In the genomic region with DNA sequence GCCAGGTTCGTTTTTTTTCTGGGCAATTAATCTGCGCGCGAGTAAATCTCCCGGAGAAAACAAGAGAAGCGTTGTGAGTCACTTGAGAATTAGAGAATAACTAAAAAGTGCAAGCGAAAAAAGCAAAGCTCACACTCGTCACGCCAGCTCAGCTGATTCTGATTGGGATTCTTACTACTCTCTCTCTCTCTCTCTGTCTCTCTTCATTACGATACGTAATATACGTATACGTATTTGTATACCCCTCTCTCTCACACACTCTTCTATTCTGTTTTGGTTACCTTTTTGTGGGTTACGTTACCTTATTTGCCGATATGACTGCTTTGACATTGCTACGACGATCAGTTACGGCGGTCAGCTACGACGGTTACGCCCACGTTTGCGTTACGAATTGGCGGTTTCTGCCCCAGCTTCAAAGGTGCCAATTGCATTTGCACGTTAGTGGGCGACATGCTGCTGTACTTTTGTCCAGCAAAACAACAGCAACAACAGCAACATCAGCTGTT, we compare ENCODE assay signal across 3 fruit fly cellular contexts.
TF ChIP-seq lines count a peak whose summit lies in the region.

Gene Targ1, minus strand, starts transcription at position 106 of the 506 bp plus-strand sequence.
Gene CG10512, plus strand, starts transcription at position 144 of the 506 bp plus-strand sequence.
Gene Targ2, minus strand, starts transcription at position 456 of the 506 bp plus-strand sequence.

TF ChIP-seq in whole organism, adult, 20 proteins besides CTCF, POLR2A, EP300 and RAD21 (continued from another document):
- TF ChIP-seq Crg-1 (GFP tag; optimal IDR thresholded peaks at IDR 0.05; lab: Kevin White, UChicago) (no peak), CG7101 (tag; optimal IDR thresholded peaks at IDR 0.05; lab: Kevin White, UChicago) (no peak), CG11617 (GFP tag; optimal IDR thresholded peaks at IDR 0.05; lab: Kevin White, UChicago) (peak; percentile 44)

TF ChIP-seq in whole organism, embryonic, 481 proteins besides CTCF, POLR2A, EP300 and RAD21 (continued from another document):
- peak; percentile 49 for TF ChIP-seq ewg (GFP tag; optimal IDR thresholded peaks at IDR 0.05; lab: Kevin White, UChicago)
- no peak for TF ChIP-seq dati (GFP tag; IDR thresholded peaks at IDR 0.05; lab: Robert Waterston, UW)
- peak in 1 of 2 experiments; percentile 31 for TF ChIP-seq Hr78 (GFP tag; optimal IDR thresholded peaks at IDR 0.05; lab: Kevin White, UChicago)
- TF ChIP-seq CG11696 (GFP tag; IDR thresholded peaks at IDR 0.05; lab: Robert Waterston, UW), result no peak
- peak; percentile 22 for TF ChIP-seq Blimp-1 (GFP tag; optimal IDR thresholded peaks at IDR 0.05; lab: Kevin White, UChicago)
- TF ChIP-seq bigmax (GFP tag; optimal IDR thresholded peaks at IDR 0.05; lab: Kevin White, UChicago), result peak; percentile 11
- TF ChIP-seq HLH4C (GFP tag; IDR thresholded peaks at IDR 0.05; lab: Robert Waterston, UW; ENCODE audit: partially characterized antibody), result peak; percentile 49; the same call in 1 of the 3 replicates
- peak; percentile 4 for TF ChIP-seq Hmr (GFP tag; optimal IDR thresholded peaks at IDR 0.05; lab: Kevin White, UChicago)
- no peak for TF ChIP-seq fd96Cb (tag; optimal IDR thresholded peaks at IDR 0.05; lab: Kevin White, UChicago)
- TF ChIP-seq Med (GFP tag; lab: Kevin White, UChicago), result peak; percentile 73
- TF ChIP-seq CG13287 (GFP tag; IDR thresholded peaks at IDR 0.05; lab: Robert Waterston, UW; ENCODE audit: partially characterized antibody), result 0 out of 2 replicates have a peak, but pooled peaks have one; percentile 21
- TF ChIP-seq GATAe (GFP tag; conservative IDR thresholded peaks at IDR 0.05; lab: Robert Waterston, UW), result no peak
- TF ChIP-seq crol (GFP tag; IDR thresholded peaks at IDR 0.05; lab: Robert Waterston, UW), result no peak
- peak; percentile 65; the same call in 1 of the 3 replicates for TF ChIP-seq sr (GFP tag; IDR thresholded peaks at IDR 0.05; lab: Robert Waterston, UW)
- no peak for TF ChIP-seq CG6854 (GFP tag; optimal IDR thresholded peaks at IDR 0.05; lab: Kevin White, UChicago)
- peak; percentile 99 for TF ChIP-seq CG9437 (GFP tag; optimal IDR thresholded peaks at IDR 0.05; lab: Kevin White, UChicago)
- peak in 1 of 2 experiments; percentile 7 for TF ChIP-seq Pdp1 (GFP tag; optimal IDR thresholded peaks at IDR 0.05; lab: Kevin White, UChicago)
- TF ChIP-seq CG4730 (GFP tag; IDR thresholded peaks at IDR 0.05; lab: Robert Waterston, UW), result no peak
- 0 out of 3 replicates have a peak, but pooled peaks have one; percentile 17 for TF ChIP-seq CG2199 (GFP tag; IDR thresholded peaks at IDR 0.05; lab: Robert Waterston, UW)
- TF ChIP-seq hkb (optimal IDR thresholded peaks at IDR 0.05; lab: Kevin White, UChicago), result no peak
- peak; percentile 24; the same call in 1 of the 2 replicates for TF ChIP-seq hkb (GFP tag; IDR thresholded peaks at IDR 0.05; lab: Robert Waterston, UW)
- TF ChIP-seq CG34376 (GFP tag; optimal IDR thresholded peaks at IDR 0.05; lab: Kevin White, UChicago), result peak; percentile 51
- peak; percentile 52 to 89 for TF ChIP-seq Trl (optimal IDR thresholded peaks at IDR 0.05; lab: Kevin White, UChicago)
- TF ChIP-seq Trl (GFP tag; optimal IDR thresholded peaks at IDR 0.05; lab: Kevin White, UChicago), result no peak

TF ChIP-seq in whole organism, prepupa, 60 proteins besides CTCF, POLR2A, EP300 and RAD21 (continued from another document):
- no peak for TF ChIP-seq salr (GFP tag; optimal IDR thresholded peaks at IDR 0.05; lab: Kevin White, UChicago)
- TF ChIP-seq Sox15 (GFP tag; optimal IDR thresholded peaks at IDR 0.05; lab: Kevin White, UChicago), result no peak
- no peak for TF ChIP-seq CG31627 (GFP tag; optimal IDR thresholded peaks at IDR 0.05; lab: Kevin White, UChicago)
- TF ChIP-seq CG6276 (GFP tag; optimal IDR thresholded peaks at IDR 0.05; lab: Kevin White, UChicago), result peak; percentile 41
- no peak for TF ChIP-seq Eip93F (GFP tag; optimal IDR thresholded peaks at IDR 0.05; lab: Kevin White, UChicago)
- TF ChIP-seq Smox (GFP tag; optimal IDR thresholded peaks at IDR 0.05; lab: Kevin White, UChicago), result no peak
- peak; percentile 30; the same call in 1 of the 3 replicates for TF ChIP-seq CG6163 (GFP tag; IDR thresholded peaks at IDR 0.05; lab: Robert Waterston, UW)
- TF ChIP-seq CG3032 (tag; optimal IDR thresholded peaks at IDR 0.05; lab: Kevin White, UChicago), result no peak
- TF ChIP-seq CG10631 (GFP tag; optimal IDR thresholded peaks at IDR 0.05; lab: Kevin White, UChicago), result no peak
- TF ChIP-seq CG1621 (tag; optimal IDR thresholded peaks at IDR 0.05; lab: Kevin White, UChicago), result no peak
- TF ChIP-seq eg (GFP tag; IDR thresholded peaks at IDR 0.05; lab: Robert Waterston, UW), result no peak
- TF ChIP-seq CG6792 (GFP tag; optimal IDR thresholded peaks at IDR 0.05; lab: Kevin White, UChicago), result no peak
- peak; percentile 51 for TF ChIP-seq Blimp-1 (GFP tag; optimal IDR thresholded peaks at IDR 0.05; lab: Kevin White, UChicago)
- no peak for TF ChIP-seq cyc (GFP tag; optimal IDR thresholded peaks at IDR 0.05; lab: Kevin White, UChicago)
- no peak for TF ChIP-seq Sox14 (GFP tag; optimal IDR thresholded peaks at IDR 0.05; lab: Kevin White, UChicago)
- no peak for TF ChIP-seq fd85E (GFP tag; optimal IDR thresholded peaks at IDR 0.05; lab: Kevin White, UChicago)
- no peak for TF ChIP-seq CG8119 (GFP tag; IDR thresholded peaks at IDR 0.05; lab: Robert Waterston, UW)
- no peak for TF ChIP-seq svp (GFP tag; lab: Kevin White, UChicago)
- TF ChIP-seq dac (GFP tag; optimal IDR thresholded peaks at IDR 0.05; lab: Kevin White, UChicago), result no peak
- no peak for TF ChIP-seq CG3919 (GFP tag; optimal IDR thresholded peaks at IDR 0.05; lab: Kevin White, UChicago)
- TF ChIP-seq fkh (GFP tag; optimal IDR thresholded peaks at IDR 0.05; lab: Kevin White, UChicago), result peak; percentile 19
- TF ChIP-seq dsx (GFP tag; optimal IDR thresholded peaks at IDR 0.05; lab: Kevin White, UChicago; ENCODE audit: poor library complexity, severe bottlenecking), result no peak
- no peak for TF ChIP-seq vri (GFP tag; optimal IDR thresholded peaks at IDR 0.05; lab: Kevin White, UChicago)
- no peak for TF ChIP-seq Ets96B (tag; optimal IDR thresholded peaks at IDR 0.05; lab: Kevin White, UChicago)
- TF ChIP-seq CG6808 (GFP tag; optimal IDR thresholded peaks at IDR 0.05; lab: Kevin White, UChicago), result no peak
- no peak for TF ChIP-seq CG6854 (GFP tag; optimal IDR thresholded peaks at IDR 0.05; lab: Kevin White, UChicago)
- no peak for TF ChIP-seq Hr4 (GFP tag; optimal IDR thresholded peaks at IDR 0.05; lab: Kevin White, UChicago)
